Worm (Caenorhabditis elegans): Measurements from ENCODE around the gene unc-84.

DNA sequence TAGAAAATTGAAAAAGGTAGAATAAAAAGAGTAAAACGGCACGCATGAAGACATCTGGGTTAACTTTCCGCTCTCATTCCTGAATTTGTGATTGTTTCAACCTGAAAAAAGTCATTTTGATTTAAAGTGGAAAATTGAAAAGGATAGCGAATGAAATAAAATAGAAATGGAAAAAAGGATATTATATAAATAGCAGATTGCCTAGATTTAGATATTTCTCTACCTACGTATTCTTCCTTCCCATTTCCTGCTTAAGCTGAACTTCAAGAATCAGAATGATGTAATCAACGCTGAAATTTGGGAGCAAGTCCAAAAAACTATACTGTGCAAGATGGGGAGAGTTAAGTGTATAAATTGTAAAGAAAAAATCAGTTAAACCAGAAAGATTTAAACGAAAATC lies 14.7 kb upstream of the unc-84 start, which contains the start of gene R01E6.7:
- TF ChIP-seq Y22D7AL.16 (tag; optimal IDR thresholded peaks at IDR 0.05) (no peak), sox-2 (GFP tag; IDR thresholded peaks at IDR 0.05) (no peak), ceh-45 (GFP tag; IDR thresholded peaks at IDR 0.05) (no peak), syd-9 (tag; optimal IDR thresholded peaks at IDR 0.05) (no peak)
